Fruit fly (Drosophila melanogaster) whole organism: ENCODE data around the gene ast.

Experiments used
- CG8478 ChIP-seq: fragments of >200 bp; optimal IDR thresholded peaks from 2 replicates; lab custom pipeline; 2018; ENCODE audit warnings: inconsistent platforms
- Dll ChIP-seq: fragments of >200 bp; optimal IDR thresholded peaks from 2 replicates; lab custom pipeline; 2017
- EcR ChIP-seq, 2 experiments: fragments of >200 bp; optimal IDR thresholded peaks; 2 replicates each; lab custom pipeline; 2017; ENCODE audit warnings: missing biosample characterization in 2 of 2, missing genetic modification characterization in 2 of 2, missing genetic modification reagents in 2 of 2
- pan ChIP-seq: fragments of >200 bp; optimal IDR thresholded peaks from 2 replicates; lab custom pipeline; 2017
- psq ChIP-seq: fragments of >200 bp; optimal IDR thresholded peaks from 2 replicates; lab custom pipeline; 2017
- usp ChIP-seq: fragments of >200 bp; optimal IDR thresholded peaks from 2 replicates; lab custom pipeline; 2017; ENCODE audit warnings: missing biosample characterization, missing genetic modification characterization, mixed read lengths

DNA sequence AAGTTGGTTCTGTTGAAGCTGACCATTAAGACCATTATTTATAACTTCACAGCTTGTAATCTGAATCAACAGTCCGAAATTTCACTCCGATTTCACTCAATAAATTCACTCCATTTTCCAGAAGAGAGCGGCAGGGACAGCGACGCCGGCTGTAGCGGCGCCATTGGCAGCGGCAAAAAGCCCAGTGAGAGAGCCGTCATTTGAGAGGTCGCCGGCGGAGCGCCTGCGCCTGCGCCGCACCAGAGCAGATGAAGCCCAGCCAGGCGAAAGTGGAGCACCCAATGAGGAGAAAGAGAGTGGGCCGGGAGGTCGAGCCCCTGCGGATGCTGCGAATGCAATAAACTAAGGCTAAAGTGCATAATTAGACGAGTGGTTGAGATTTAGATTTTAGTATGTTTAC lies 4.9 kb downstream of the ast start:
- no peak for TF ChIP-seq EcR (GFP tag; optimal IDR thresholded peaks at IDR 0.05; lab: Kevin White, UChicago)
- no peak for TF ChIP-seq pan (lab: Kevin White, UChicago)
- no peak for TF ChIP-seq Dll (lab: Kevin White, UChicago)
- no peak for TF ChIP-seq usp (GFP tag; lab: Kevin White, UChicago)
- no peak for TF ChIP-seq psq (lab: Kevin White, UChicago)
- TF ChIP-seq CG8478 (lab: Kevin White, UChicago), result no peak
